Worm (Caenorhabditis elegans) whole organism, L1 larva: ENCODE measurements around the gene usp-14.
A peak's percentile ranks its signal among the peaks of the same experiment; 100 is the strongest.

Experiments
- C04F5.9 ChIP-seq: sonication (generic microtip); optimal IDR thresholded peaks from 2 replicates; lab custom pipeline; 2016; ENCODE audit warnings: missing genetic modification characterization, missing compliant biosample characterization
- C34B4.2 ChIP-seq: sonication (generic microtip); optimal IDR thresholded peaks from 2 replicates; lab custom pipeline; 2017; ENCODE audit warnings: mild to moderate bottlenecking, missing genetic modification characterization, missing compliant biosample characterization
- F16B12.6 ChIP-seq: fragments of 150-350 bp; optimal IDR thresholded peaks from 2 replicates; lab custom pipeline; 2014; ENCODE audit warnings: missing biosample characterization, missing genetic modification characterization
- aha-1 ChIP-seq: fragments of 150-350 bp; optimal IDR thresholded peaks from 2 replicates; lab custom pipeline; 2014; ENCODE audit warnings: missing biosample characterization, missing genetic modification characterization
- ceh-63 ChIP-seq: fragments of 200-800 bp; sonication (Bioruptor generic); optimal IDR thresholded peaks from 2 replicates; lab custom pipeline; 2018; ENCODE audit warnings: mild to moderate bottlenecking, missing genetic modification characterization, missing compliant biosample characterization
- ceh-82 ChIP-seq, 3 experiments: fragments of 150-350 bp in 1 of 3; sonication (generic microtip) in 2 of 3; optimal IDR thresholded peaks; 2 replicates each; lab custom pipeline; 2014 to 2017; ENCODE audit warnings: missing biosample characterization in 3 of 3, missing genetic modification characterization in 3 of 3
- ceh-88 ChIP-seq: fragments of 200-800 bp; sonication (Bioruptor generic); IDR thresholded peaks from 2 replicates; pipeline ENCODE4 v1.3.6; 2022; ENCODE audit warnings: missing genetic modification characterization, missing compliant biosample characterization
- dpl-1 ChIP-seq, 3 experiments: fragments of 150-350 bp in 2 of 3; sonication (generic microtip) in 1 of 3; optimal IDR thresholded peaks; 2 replicates each; lab custom pipeline; 2014 to 2017; ENCODE audit warnings: missing biosample characterization in 3 of 3, missing genetic modification characterization in 3 of 3, missing genetic modification reagents in 3 of 3
- dsc-1 ChIP-seq: sonication (generic microtip); optimal IDR thresholded peaks from 2 replicates; lab custom pipeline; 2016; ENCODE audit warnings: mild to moderate bottlenecking, missing genetic modification characterization, missing compliant biosample characterization
- efl-1 ChIP-seq, 4 experiments: fragments of 150-350 bp; optimal IDR thresholded peaks in 3 of 4; peaks in 1 of 4; 1 replicate in 1 of 4; 2 replicates in 3 of 4; lab custom pipeline; 2014; ENCODE audit warnings: missing biosample characterization in 2 of 4, missing genetic modification characterization in 2 of 4, missing genetic modification reagents in 2 of 4
- efl-3 ChIP-seq: fragments of 200-800 bp; sonication (Bioruptor generic); optimal IDR thresholded peaks from 2 replicates; lab custom pipeline; 2018; ENCODE audit warnings: mild to moderate bottlenecking, missing genetic modification characterization, missing compliant biosample characterization
- egl-13 ChIP-seq: sonication (generic microtip); optimal IDR thresholded peaks from 2 replicates; lab custom pipeline; 2016; ENCODE audit warnings: missing genotype, missing genetic modification reagents, missing genetic modification characterization, missing compliant biosample characterization
- egl-27 ChIP-seq, 2 experiments: fragments of 150-350 bp in 1 of 2; sonication (generic microtip); optimal IDR thresholded peaks; 3 replicates each; lab custom pipeline; 2017 to 2018; ENCODE audit warnings: missing biosample characterization in 2 of 2, missing genetic modification characterization in 2 of 2, missing genetic modification reagents in 2 of 2
- elt-3 ChIP-seq, 6 experiments: fragments of 150-350 bp in 1 of 6; sonication (generic microtip); optimal IDR thresholded peaks; 2 replicates each; lab custom pipeline; 2017 to 2018; ENCODE audit warnings: missing biosample characterization in 6 of 6, missing genetic modification characterization in 6 of 6, inconsistent platforms in 1 of 6
- ets-5 ChIP-seq: fragments of 200-800 bp; sonication (Bioruptor generic); IDR thresholded peaks from 2 replicates; pipeline ENCODE4 v1.3.6; 2022; ENCODE audit warnings: missing genetic modification characterization, missing compliant biosample characterization
- fkh-10 ChIP-seq: sonication (generic microtip); optimal IDR thresholded peaks from 2 replicates; lab custom pipeline; 2017; ENCODE audit warnings: missing biosample characterization, missing genetic modification reagents, missing genetic modification characterization
- fkh-4 ChIP-seq: sonication (generic microtip); optimal IDR thresholded peaks from 2 replicates; lab custom pipeline; 2016; ENCODE audit warnings: missing compliant biosample characterization, missing genetic modification characterization, borderline replicate concordance
- fkh-8 ChIP-seq: sonication (generic microtip); optimal IDR thresholded peaks from 2 replicates; lab custom pipeline; 2016; ENCODE audit warnings: mild to moderate bottlenecking, missing genetic modification characterization, missing compliant biosample characterization
- fos-1 ChIP-seq: fragments of 150-350 bp; optimal IDR thresholded peaks from 2 replicates; lab custom pipeline; 2014; ENCODE audit warnings: missing biosample characterization, missing genetic modification characterization
- grh-1 ChIP-seq: fragments of 200-800 bp; sonication (Bioruptor generic); IDR thresholded peaks from 2 replicates; pipeline ENCODE4 v1.3.6; 2022; ENCODE audit warnings: missing genetic modification reagents, missing genetic modification characterization, missing compliant biosample characterization
- hlh-17 ChIP-seq: fragments of 200-800 bp; sonication (Bioruptor generic); optimal IDR thresholded peaks from 2 replicates; lab custom pipeline; 2018; ENCODE audit warnings: missing genetic modification characterization, mild to moderate bottlenecking, missing compliant biosample characterization, moderate library complexity, borderline replicate concordance
- hlh-4 ChIP-seq: sonication (generic microtip); optimal IDR thresholded peaks from 2 replicates; lab custom pipeline; 2016; ENCODE audit warnings: mild to moderate bottlenecking, missing genetic modification characterization, missing compliant biosample characterization
- jun-1 ChIP-seq: fragments of 150-350 bp; optimal IDR thresholded peaks from 2 replicates; lab custom pipeline; 2014; ENCODE audit warnings: missing biosample characterization, missing genetic modification reagents, missing genetic modification characterization
- lin-15B ChIP-seq: fragments of 150-350 bp; sonication (generic microtip); optimal IDR thresholded peaks from 3 replicates; lab custom pipeline; 2014; ENCODE audit warnings: missing biosample characterization, missing genetic modification characterization
- lin-35 ChIP-seq, 2 experiments: fragments of 150-350 bp; optimal IDR thresholded peaks; 2 replicates each; lab custom pipeline; 2014; ENCODE audit warnings: missing biosample characterization in 2 of 2, missing genetic modification characterization in 2 of 2, missing genetic modification reagents in 2 of 2
- lin-39 ChIP-seq: fragments of 150-350 bp; optimal IDR thresholded peaks from 2 replicates; lab custom pipeline; 2014; ENCODE audit warnings: missing biosample characterization, missing genetic modification reagents, missing genetic modification characterization
- mef-2 ChIP-seq: fragments of 150-350 bp; optimal IDR thresholded peaks from 2 replicates; lab custom pipeline; 2014; ENCODE audit warnings: missing biosample characterization, missing genetic modification characterization
- nhr-11 ChIP-seq: fragments of 150-350 bp; optimal IDR thresholded peaks from 2 replicates; lab custom pipeline; 2014; ENCODE audit warnings: missing biosample characterization, missing genetic modification characterization
- nhr-12 ChIP-seq: sonication (generic microtip); optimal IDR thresholded peaks from 2 replicates; lab custom pipeline; 2017; ENCODE audit warnings: missing biosample characterization, missing genetic modification characterization
- nhr-19 ChIP-seq: fragments of 200-800 bp; sonication (Bioruptor generic); conservative IDR thresholded peaks from 2 replicates; pipeline ENCODE4 v1.3.6; 2022; ENCODE audit warnings: missing genetic modification characterization, missing compliant biosample characterization
- nhr-20 ChIP-seq: sonication (generic microtip); optimal IDR thresholded peaks from 2 replicates; lab custom pipeline; 2016; ENCODE audit warnings: mild to moderate bottlenecking, missing genetic modification characterization, missing compliant biosample characterization
- nhr-47 ChIP-seq: sonication (generic microtip); optimal IDR thresholded peaks from 2 replicates; lab custom pipeline; 2016; ENCODE audit warnings: mild to moderate bottlenecking, missing genetic modification characterization, moderate library complexity, missing compliant biosample characterization
- nhr-76 ChIP-seq: sonication (generic microtip); optimal IDR thresholded peaks from 2 replicates; lab custom pipeline; 2017; ENCODE audit warnings: missing biosample characterization, missing genetic modification characterization
- nhr-77 ChIP-seq: fragments of 150-350 bp; optimal IDR thresholded peaks from 2 replicates; lab custom pipeline; 2014; ENCODE audit warnings: missing biosample characterization, missing genetic modification characterization
- nhr-84 ChIP-seq: sonication (generic microtip); optimal IDR thresholded peaks from 2 replicates; lab custom pipeline; 2017; ENCODE audit warnings: missing biosample characterization, missing genetic modification characterization
- nhr-85 ChIP-seq: sonication (generic microtip); peaks from one replicate; lab custom pipeline; 2016; ENCODE audit warnings: missing genetic modification characterization, inconsistent platforms, missing compliant biosample characterization
- nhr-90 ChIP-seq: sonication (generic microtip); optimal IDR thresholded peaks from 2 replicates; lab custom pipeline; 2016; ENCODE audit warnings: mild to moderate bottlenecking, missing genetic modification characterization, missing compliant biosample characterization; ENCODE audit not compliant: poor library complexity
- pag-3 ChIP-seq: sonication (generic microtip); optimal IDR thresholded peaks from 2 replicates; lab custom pipeline; 2017; ENCODE audit warnings: missing genetic modification characterization, mild to moderate bottlenecking, missing compliant biosample characterization, antibody characterized with exemption, borderline replicate concordance; ENCODE audit not compliant: insufficient read depth
- rnt-1 ChIP-seq: sonication (generic microtip); optimal IDR thresholded peaks from 2 replicates; lab custom pipeline; 2016; ENCODE audit warnings: mild to moderate bottlenecking, missing genetic modification characterization, moderate library complexity, missing compliant biosample characterization
- snpc-4 ChIP-seq: fragments of 150-350 bp; optimal IDR thresholded peaks from 2 replicates; lab custom pipeline; 2014; ENCODE audit warnings: missing biosample characterization, missing genetic modification characterization
- sptf-1 ChIP-seq: fragments of 150-350 bp; optimal IDR thresholded peaks from 2 replicates; lab custom pipeline; 2014; ENCODE audit warnings: missing biosample characterization, missing genetic modification characterization
- sup-37 ChIP-seq: fragments of 200-800 bp; sonication (Bioruptor generic); optimal IDR thresholded peaks from 2 replicates; lab custom pipeline; 2018; ENCODE audit warnings: mild to moderate bottlenecking, missing genetic modification characterization, missing compliant biosample characterization
- swsn-7 ChIP-seq: sonication (generic microtip); optimal IDR thresholded peaks from 2 replicates; lab custom pipeline; 2016; ENCODE audit warnings: missing genetic modification characterization, missing compliant biosample characterization
- tbx-2 ChIP-seq: sonication (generic microtip); optimal IDR thresholded peaks from 2 replicates; lab custom pipeline; 2016; ENCODE audit warnings: missing genetic modification characterization, missing compliant biosample characterization
- unc-30 ChIP-seq: sonication (generic microtip); optimal IDR thresholded peaks from 2 replicates; lab custom pipeline; 2017; ENCODE audit warnings: missing biosample characterization, missing genetic modification characterization
- unc-62 ChIP-seq: fragments of 150-350 bp; optimal IDR thresholded peaks from 2 replicates; lab custom pipeline; 2014; ENCODE audit warnings: missing biosample characterization, missing genetic modification reagents, missing genetic modification characterization
- unc-98 ChIP-seq: fragments of 200-800 bp; sonication (Bioruptor generic); IDR thresholded peaks from 2 replicates; pipeline ENCODE4 v1.3.6; 2022; ENCODE audit warnings: missing genetic modification characterization, missing compliant biosample characterization
- vab-15 ChIP-seq: sonication (generic microtip); optimal IDR thresholded peaks from 2 replicates; lab custom pipeline; 2017; ENCODE audit warnings: missing genotype, mild to moderate bottlenecking, missing genetic modification characterization, missing compliant biosample characterization
- zag-1 ChIP-seq: fragments of 150-350 bp; optimal IDR thresholded peaks from 2 replicates; lab custom pipeline; 2014; ENCODE audit warnings: missing biosample characterization, missing genetic modification characterization
- zip-4 ChIP-seq: fragments of 200-800 bp; sonication (Bioruptor generic); optimal IDR thresholded peaks from 2 replicates; lab custom pipeline; 2018; ENCODE audit warnings: mild to moderate bottlenecking, missing genetic modification characterization, moderate library complexity, missing compliant biosample characterization
- ztf-11 ChIP-seq, 2 experiments: sonication (generic microtip); optimal IDR thresholded peaks; 2 replicates each; lab custom pipeline; 2016 to 2017; ENCODE audit warnings: missing genetic modification characterization in 2 of 2, missing biosample characterization in 1 of 2, missing compliant biosample characterization in 1 of 2
- ztf-4 ChIP-seq: fragments of 150-350 bp; optimal IDR thresholded peaks from 2 replicates; lab custom pipeline; 2014; ENCODE audit warnings: missing biosample characterization, missing genetic modification characterization

The usp-14 gene

DNA sequence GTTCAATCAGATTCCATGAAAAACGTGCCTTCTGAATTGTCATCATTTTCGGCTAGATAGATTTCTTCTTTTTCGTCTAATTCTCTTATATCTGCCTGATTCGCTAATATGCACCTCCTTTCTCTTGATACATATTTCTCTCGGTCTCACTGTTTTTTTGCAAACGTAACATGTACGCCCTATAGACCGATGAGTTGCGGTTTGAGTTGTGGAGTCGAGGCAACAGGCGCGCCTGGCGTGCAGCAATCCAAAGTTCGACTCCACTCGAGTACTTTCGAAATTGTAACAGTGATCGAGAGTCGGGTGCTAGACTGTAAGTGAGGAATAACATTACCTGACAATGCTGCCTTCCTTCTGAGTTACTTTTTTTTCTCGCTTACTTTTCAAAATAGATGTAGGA is 8.3 kb upstream of the usp-14 start (continued):
- TF ChIP-seq fkh-8 (tag; lab: Kevin White, UChicago), result peak; percentile 39
- peak; percentile 18 for TF ChIP-seq ztf-4 (tag; lab: Kevin White, UChicago)
- TF ChIP-seq tbx-2 (tag; lab: Kevin White, UChicago), result peak; percentile 83
- no peak for TF ChIP-seq hlh-4 (tag; lab: Kevin White, UChicago)
- no peak for TF ChIP-seq efl-3
- TF ChIP-seq nhr-11 (tag; lab: Kevin White, UChicago), result peak; percentile 30
- TF ChIP-seq elt-3 (tag; optimal IDR thresholded peaks at IDR 0.05; lab: Kevin White, UChicago), result peak in 3 of 6 experiments; percentile 32 to 83 (median 55)
- TF ChIP-seq lin-35 (GFP tag; optimal IDR thresholded peaks at IDR 0.05; lab: Kevin White, UChicago), result peak; percentile 56 to 85
- TF ChIP-seq nhr-12 (tag; lab: Kevin White, UChicago), result no peak
- no peak for TF ChIP-seq fkh-4
- TF ChIP-seq rnt-1, result peak; percentile 90
- peak; percentile 92 for TF ChIP-seq nhr-20
- TF ChIP-seq egl-13 (tag; lab: Kevin White, UChicago), result peak; percentile 40
- peak; percentile 79 for TF ChIP-seq nhr-19
- peak; percentile 74 for TF ChIP-seq swsn-7 (tag; lab: Kevin White, UChicago)
- peak; percentile 7 for TF ChIP-seq C04F5.9 (tag; lab: Kevin White, UChicago)
- TF ChIP-seq nhr-85 (tag; lab: Kevin White, UChicago), result peak; percentile 94
- no peak for TF ChIP-seq pag-3 (tag; lab: Kevin White, UChicago)
- TF ChIP-seq ztf-11 (tag; optimal IDR thresholded peaks at IDR 0.05; lab: Kevin White, UChicago), result peak in 1 of 2 experiments; percentile 66
- TF ChIP-seq unc-98 (GFP tag; lab: Robert Waterston, UW), result no peak
- TF ChIP-seq lin-15B, result no peak
- peak; percentile 75 for TF ChIP-seq snpc-4 (tag; lab: Kevin White, UChicago)
- no peak for TF ChIP-seq zag-1 (tag; lab: Kevin White, UChicago)
- peak; percentile 26 to 56 (median 48) for TF ChIP-seq ceh-82 (tag; optimal IDR thresholded peaks at IDR 0.05; lab: Kevin White, UChicago)
- no peak for TF ChIP-seq ets-5 (GFP tag; lab: Robert Waterston, UW)
- TF ChIP-seq fkh-10 (GFP tag; lab: Kevin White, UChicago), result peak; percentile 8
- TF ChIP-seq mef-2 (tag; lab: Kevin White, UChicago), result peak; percentile 44
- no peak for TF ChIP-seq ceh-63
- peak; percentile 57 for TF ChIP-seq vab-15 (tag; lab: Kevin White, UChicago)
- TF ChIP-seq unc-30 (tag; lab: Kevin White, UChicago), result no peak
- peak; percentile 94 for TF ChIP-seq nhr-90 (tag; lab: Kevin White, UChicago)
- TF ChIP-seq ceh-88, result peak; percentile 54
- TF ChIP-seq nhr-47 (tag; lab: Kevin White, UChicago), result peak; percentile 86
- no peak for TF ChIP-seq nhr-84 (tag; lab: Kevin White, UChicago)
- TF ChIP-seq dpl-1 (GFP tag; optimal IDR thresholded peaks at IDR 0.05; lab: Kevin White, UChicago), result peak; percentile 30 to 67 (median 58)
- TF ChIP-seq F16B12.6 (tag; lab: Kevin White, UChicago), result peak; percentile 50
- TF ChIP-seq sup-37 (GFP tag; lab: Kevin White, UChicago), result no peak
- peak; percentile 56 for TF ChIP-seq jun-1 (tag; lab: Kevin White, UChicago)
- no peak for TF ChIP-seq hlh-17 (GFP tag; lab: Kevin White, UChicago)
- TF ChIP-seq aha-1 (tag; lab: Kevin White, UChicago), result peak; percentile 45
- peak; percentile 30 for TF ChIP-seq zip-4
- no peak for TF ChIP-seq lin-39
- TF ChIP-seq egl-27 (tag; optimal IDR thresholded peaks at IDR 0.05; lab: Kevin White, UChicago), result peak; percentile 22 to 50
- TF ChIP-seq efl-1 (optimal IDR thresholded peaks at IDR 0.05; lab: Kevin White, UChicago), result peak; percentile 66 to 68
- peak; percentile 53 to 96 for TF ChIP-seq efl-1 (GFP tag; optimal IDR thresholded peaks at IDR 0.05 in 1 of 2; lab: Kevin White, UChicago)
- TF ChIP-seq unc-62 (GFP tag; lab: Kevin White, UChicago), result no peak
- TF ChIP-seq nhr-76 (tag; lab: Kevin White, UChicago), result no peak
- TF ChIP-seq grh-1 (GFP tag; lab: Robert Waterston, UW), result peak; percentile 47; the same call in 1 of the 2 replicates
- TF ChIP-seq dsc-1, result peak; percentile 67
- TF ChIP-seq sptf-1, result no peak
- TF ChIP-seq fos-1, result peak; percentile 77
- TF ChIP-seq C34B4.2 (tag; lab: Kevin White, UChicago), result no peak
- TF ChIP-seq nhr-77, result peak; percentile 97
